Worm (Caenorhabditis elegans) whole organism, L2 larva: ENCODE results near the gene F08G12.3.

ENCODE experiments used
- egl-27 ChIP-seq: sonication (generic microtip); optimal IDR thresholded peaks from 3 replicates; lab custom pipeline; 2017; ENCODE audit warnings: missing biosample characterization, missing genetic modification reagents, missing genetic modification characterization
- elt-3 ChIP-seq: sonication (generic microtip); optimal IDR thresholded peaks from 2 replicates; lab custom pipeline; 2017; ENCODE audit warnings: missing biosample characterization, missing genetic modification characterization
- lin-39 ChIP-seq: fragments of 150-350 bp; optimal IDR thresholded peaks from 2 replicates; lab custom pipeline; 2014; ENCODE audit warnings: missing biosample characterization, missing genetic modification reagents, missing genetic modification characterization
- lsy-2 ChIP-seq, 2 experiments: fragments of 150-350 bp in 1 of 2; sonication (generic microtip) in 1 of 2; optimal IDR thresholded peaks; 2 replicates each; lab custom pipeline; 2014 to 2017; ENCODE audit warnings: missing biosample characterization in 2 of 2, missing genetic modification characterization in 2 of 2
- nhr-11 ChIP-seq: fragments of 150-350 bp; optimal IDR thresholded peaks from 2 replicates; lab custom pipeline; 2014; ENCODE audit warnings: missing biosample characterization, missing genetic modification characterization
- nhr-12 ChIP-seq: fragments of 150-350 bp; optimal IDR thresholded peaks from 2 replicates; lab custom pipeline; 2014; ENCODE audit warnings: missing biosample characterization, missing genetic modification characterization
- nhr-77 ChIP-seq: fragments of 150-350 bp; optimal IDR thresholded peaks from 2 replicates; lab custom pipeline; 2014; ENCODE audit warnings: missing biosample characterization, missing genetic modification characterization
- sem-4 ChIP-seq: fragments of 150-350 bp; optimal IDR thresholded peaks from 2 replicates; lab custom pipeline; 2014; ENCODE audit warnings: missing biosample characterization, missing genetic modification reagents, missing genetic modification characterization
- unc-39 ChIP-seq: fragments of 150-350 bp; optimal IDR thresholded peaks from 2 replicates; lab custom pipeline; 2014; ENCODE audit warnings: missing biosample characterization, missing genetic modification characterization
- zag-1 ChIP-seq: fragments of 150-350 bp; optimal IDR thresholded peaks from 2 replicates; lab custom pipeline; 2014; ENCODE audit warnings: missing biosample characterization, missing genetic modification characterization
- ztf-11 ChIP-seq: sonication (generic microtip); optimal IDR thresholded peaks from 2 replicates; lab custom pipeline; 2017; ENCODE audit warnings: missing biosample characterization, missing genetic modification characterization

- TF ChIP-seq unc-39 (no peak), nhr-12 (tag; lab: Kevin White, UChicago) (no peak), egl-27 (tag; lab: Kevin White, UChicago) (no peak), lin-39 (tag; lab: Kevin White, UChicago) (no peak), nhr-11 (tag; lab: Kevin White, UChicago) (no peak), elt-3 (no peak), sem-4 (tag; lab: Kevin White, UChicago) (no peak), lsy-2 (tag; optimal IDR thresholded peaks at IDR 0.05; lab: Kevin White, UChicago) (no peak), zag-1 (tag; lab: Kevin White, UChicago) (no peak), ztf-11 (tag; lab: Kevin White, UChicago) (no peak), nhr-77 (tag; lab: Kevin White, UChicago) (no peak)
Measured at ce11 chrX:11266711-11267110, 33.3 kb upstream of the F08G12.3 start, which contains the start of gene C03A3.9.
